Fruit fly (Drosophila melanogaster) whole organism, embryonic: ENCODE results near the gene CG5262.

Source experiments
- Aef1 ChIP-seq: fragments of 200-800 bp; sonication (Bioruptor generic); IDR thresholded peaks from 3 replicates; pipeline ENCODE4 v1.3.6; 2022; ENCODE audit warnings: missing biosample characterization, missing genetic modification characterization
- Blimp-1 ChIP-seq: fragments of 200-800 bp; sonication (Bioruptor generic); optimal IDR thresholded peaks from 3 replicates; lab custom pipeline; 2018; ENCODE audit warnings: missing biosample characterization, missing genetic modification characterization, mild to moderate bottlenecking, moderate library complexity, missing genetic modification reagents
- Bteb2 ChIP-seq: fragments of 200-800 bp; sonication (Bioruptor generic); optimal IDR thresholded peaks from 2 replicates; lab custom pipeline; 2016; ENCODE audit warnings: missing biosample characterization, missing genetic modification characterization
- CG10274 ChIP-seq: fragments of 200-800 bp; sonication (Bioruptor generic); optimal IDR thresholded peaks from 3 replicates; lab custom pipeline; 2017; ENCODE audit warnings: missing biosample characterization, mild to moderate bottlenecking, missing genetic modification characterization
- CG11560 ChIP-seq: fragments of 200-800 bp; sonication (Bioruptor generic); IDR thresholded peaks from 3 replicates; pipeline ENCODE4 v1.3.6; 2022; ENCODE audit warnings: missing biosample characterization, missing genetic modification characterization
- CG12104 ChIP-seq: fragments of 200-800 bp; sonication (Bioruptor generic); optimal IDR thresholded peaks from 3 replicates; lab custom pipeline; 2016; ENCODE audit warnings: missing biosample characterization, missing genetic modification characterization
- CG12659 ChIP-seq: fragments of 200-800 bp; sonication (Bioruptor generic); optimal IDR thresholded peaks from 3 replicates; lab custom pipeline; 2017; ENCODE audit warnings: mild to moderate bottlenecking, missing biosample characterization, missing genetic modification reagents, missing genetic modification characterization
- CG13296 ChIP-seq: fragments of 200-800 bp; sonication (Bioruptor generic); optimal IDR thresholded peaks from 3 replicates; lab custom pipeline; 2018; ENCODE audit warnings: missing biosample characterization, mild to moderate bottlenecking, missing genetic modification characterization
- CG14050 ChIP-seq: fragments of 200-800 bp; sonication (Bioruptor generic); IDR thresholded peaks from 3 replicates; pipeline ENCODE4 v1.3.6; 2022; ENCODE audit warnings: missing biosample characterization, missing genetic modification characterization
- CG15269 ChIP-seq: fragments of 200-800 bp; sonication (Bioruptor generic); optimal IDR thresholded peaks from 2 replicates; lab custom pipeline; 2018; ENCODE audit warnings: missing biosample characterization, mild to moderate bottlenecking, missing genetic modification characterization, moderate library complexity
- CG15601 ChIP-seq: fragments of 200-800 bp; sonication (Bioruptor generic); optimal IDR thresholded peaks from 3 replicates; lab custom pipeline; 2019; ENCODE audit warnings: missing biosample characterization, mild to moderate bottlenecking, missing genetic modification characterization, moderate library complexity
- CG15696 ChIP-seq: fragments of 200-800 bp; sonication (Bioruptor generic); optimal IDR thresholded peaks from 2 replicates; lab custom pipeline; 2019; ENCODE audit warnings: missing biosample characterization, mild to moderate bottlenecking, missing genetic modification characterization, moderate library complexity
- CG16815 ChIP-seq: fragments of 200-800 bp; sonication (Bioruptor generic); optimal IDR thresholded peaks from 3 replicates; lab custom pipeline; 2017; ENCODE audit warnings: missing biosample characterization, mild to moderate bottlenecking, missing genetic modification characterization
- CG18599 ChIP-seq: fragments of 200-800 bp; sonication (Bioruptor generic); optimal IDR thresholded peaks from 3 replicates; lab custom pipeline; 2017; ENCODE audit warnings: missing biosample characterization, missing genetic modification characterization, mild to moderate bottlenecking, moderate library complexity, missing genetic modification reagents
- CG18764 ChIP-seq: fragments of 200-800 bp; sonication (Bioruptor generic); optimal IDR thresholded peaks from 3 replicates; lab custom pipeline; 2016; ENCODE audit warnings: missing biosample characterization, missing genetic modification characterization
- CG2199 ChIP-seq: fragments of 200-800 bp; sonication (Bioruptor generic); IDR thresholded peaks from 3 replicates; pipeline ENCODE4 v1.3.6; 2022; ENCODE audit warnings: missing biosample characterization, missing genetic modification characterization
- CG2678 ChIP-seq: fragments of 200-800 bp; sonication (Bioruptor generic); optimal IDR thresholded peaks from 3 replicates; lab custom pipeline; 2019; ENCODE audit warnings: missing biosample characterization, mild to moderate bottlenecking, missing genetic modification characterization, moderate library complexity
- CG30020 ChIP-seq: fragments of 200-800 bp; optimal IDR thresholded peaks from 2 replicates; lab custom pipeline; 2019; ENCODE audit warnings: missing biosample characterization, mild to moderate bottlenecking, missing genetic modification characterization, moderate library complexity
- CG33213 ChIP-seq: fragments of 200-800 bp; sonication (Bioruptor generic); optimal IDR thresholded peaks from 3 replicates; lab custom pipeline; 2016; ENCODE audit warnings: missing biosample characterization, missing genetic modification characterization
- CG3995 ChIP-seq: fragments of 200-800 bp; sonication (Bioruptor generic); optimal IDR thresholded peaks from 3 replicates; lab custom pipeline; 2016; ENCODE audit warnings: missing biosample characterization, missing genetic modification characterization
- CG4424 ChIP-seq: fragments of 200-800 bp; sonication (Bioruptor generic); optimal IDR thresholded peaks from 3 replicates; lab custom pipeline; 2016; ENCODE audit warnings: missing biosample characterization, missing genetic modification characterization
- CG6689 ChIP-seq: fragments of 200-800 bp; sonication (Bioruptor generic); IDR thresholded peaks from 2 replicates; pipeline ENCODE4 v1.3.6; 2022; ENCODE audit warnings: missing biosample characterization, missing genetic modification characterization
- CG7372 ChIP-seq: fragments of 200-800 bp; sonication (Bioruptor generic); IDR thresholded peaks from 2 replicates; pipeline ENCODE4 v1.3.6; 2022; ENCODE audit warnings: missing biosample characterization, missing genetic modification characterization
- CG8290 ChIP-seq, 3 experiments: fragments of 200-800 bp; sonication (Bioruptor generic); optimal IDR thresholded peaks; 2 replicates each; lab custom pipeline; 2016 to 2019; ENCODE audit warnings: missing biosample characterization in 3 of 3, missing genetic modification characterization in 3 of 3, mild to moderate bottlenecking in 2 of 3, moderate library complexity in 1 of 3
- CG8924 ChIP-seq: fragments of 200-800 bp; optimal IDR thresholded peaks from 3 replicates; lab custom pipeline; 2019; ENCODE audit warnings: missing biosample characterization, mild to moderate bottlenecking, missing genetic modification characterization, moderate library complexity
- CTCF ChIP-seq: fragments of 200-800 bp; sonication (Bioruptor generic); optimal IDR thresholded peaks from 2 replicates; lab custom pipeline; 2017; ENCODE audit warnings: missing biosample characterization, mild to moderate bottlenecking, missing genetic modification characterization, moderate library complexity
- Deaf1 ChIP-seq: fragments of 200-800 bp; optimal IDR thresholded peaks from 3 replicates; lab custom pipeline; 2019; ENCODE audit warnings: missing biosample characterization, mild to moderate bottlenecking, missing genetic modification characterization, moderate library complexity
- Ets97D ChIP-seq: fragments of 200-800 bp; sonication (Bioruptor generic); optimal IDR thresholded peaks from 3 replicates; lab custom pipeline; 2016; ENCODE audit warnings: missing biosample characterization, missing genetic modification characterization
- Gsc ChIP-seq: fragments of 200-800 bp; sonication (Bioruptor generic); IDR thresholded peaks from 2 replicates; pipeline ENCODE4 v1.3.6; 2022; ENCODE audit warnings: missing biosample characterization, missing genetic modification characterization
- MESR4 ChIP-seq: fragments of 200-800 bp; sonication (Bioruptor generic); optimal IDR thresholded peaks from 2 replicates; lab custom pipeline; 2018; ENCODE audit warnings: missing biosample characterization, mild to moderate bottlenecking, missing genetic modification characterization, moderate library complexity
- Oli ChIP-seq: fragments of 200-800 bp; sonication (Bioruptor generic); optimal IDR thresholded peaks from 2 replicates; lab custom pipeline; 2018; ENCODE audit warnings: missing biosample characterization, mild to moderate bottlenecking, missing genetic modification characterization, moderate library complexity
- PHDP ChIP-seq: fragments of 200-800 bp; sonication (Bioruptor generic); optimal IDR thresholded peaks from 3 replicates; lab custom pipeline; 2018; ENCODE audit warnings: missing biosample characterization, mild to moderate bottlenecking, missing genetic modification characterization, moderate library complexity
- Pdp1 ChIP-seq, 2 experiments: fragments of 200-800 bp; sonication (Bioruptor generic); optimal IDR thresholded peaks; 3 replicates each; lab custom pipeline; 2016; ENCODE audit warnings: missing biosample characterization in 2 of 2, missing genetic modification characterization in 2 of 2, mild to moderate bottlenecking in 1 of 2, moderate library complexity in 1 of 2
- cato ChIP-seq: fragments of 200-800 bp; sonication (Bioruptor generic); optimal IDR thresholded peaks from 2 replicates; lab custom pipeline; 2016; ENCODE audit warnings: missing biosample characterization, missing genetic modification characterization, borderline replicate concordance
- chinmo ChIP-seq: fragments of 200-800 bp; sonication (Bioruptor generic); IDR thresholded peaks from 4 replicates; pipeline ENCODE4 v1.3.6; 2022; ENCODE audit warnings: missing biosample characterization, missing genetic modification characterization; ENCODE audit not compliant: partially characterized antibody
- ci ChIP-seq: fragments of 200-800 bp; sonication (Bioruptor generic); IDR thresholded peaks from 3 replicates; pipeline ENCODE4 v1.3.6; 2022; ENCODE audit warnings: missing biosample characterization, missing genetic modification characterization
- dm ChIP-seq: fragments of 200-800 bp; sonication (Bioruptor generic); optimal IDR thresholded peaks from 3 replicates; lab custom pipeline; 2016; ENCODE audit warnings: missing biosample characterization, missing genetic modification characterization
- eve ChIP-seq, 2 experiments: fragments of >200 bp; optimal IDR thresholded peaks; 2 replicates each; lab custom pipeline; 2017; ENCODE audit warnings: missing biosample characterization in 2 of 2, missing genetic modification characterization in 2 of 2
- fru ChIP-seq: fragments of >200 bp; optimal IDR thresholded peaks from 2 replicates; lab custom pipeline; 2017
- grau ChIP-seq: fragments of 200-800 bp; optimal IDR thresholded peaks from 3 replicates; lab custom pipeline; 2019; ENCODE audit warnings: missing biosample characterization, mild to moderate bottlenecking, missing genetic modification characterization, moderate library complexity
- insv ChIP-seq, 2 experiments: fragments of 200-800 bp; sonication (Bioruptor generic); optimal IDR thresholded peaks; 3 replicates each; lab custom pipeline; 2016 to 2018; ENCODE audit warnings: missing biosample characterization in 2 of 2, missing genetic modification characterization in 2 of 2
- lab ChIP-seq: fragments of 200-800 bp; sonication (Bioruptor generic); optimal IDR thresholded peaks from 3 replicates; lab custom pipeline; 2017; ENCODE audit warnings: missing biosample characterization, missing genetic modification characterization, mild to moderate bottlenecking, moderate library complexity, missing genetic modification reagents
- nerfin-2 ChIP-seq: fragments of 200-800 bp; sonication (Bioruptor generic); IDR thresholded peaks from 2 replicates; pipeline ENCODE4 v1.3.6; 2022; ENCODE audit warnings: missing biosample characterization, missing genetic modification characterization; ENCODE audit not compliant: partially characterized antibody
- otp ChIP-seq: fragments of 200-800 bp; sonication (Bioruptor generic); IDR thresholded peaks from 3 replicates; pipeline ENCODE4, ENCODE4 v1.3.6; 2022; ENCODE audit warnings: missing biosample characterization, missing genetic modification characterization
- phol ChIP-seq: fragments of 200-800 bp; sonication (Bioruptor generic); optimal IDR thresholded peaks from 3 replicates; lab custom pipeline; 2018; ENCODE audit warnings: missing biosample characterization, mild to moderate bottlenecking, missing genetic modification characterization, moderate library complexity
- pros ChIP-seq: fragments of 200-800 bp; sonication (Bioruptor generic); optimal IDR thresholded peaks from 3 replicates; lab custom pipeline; 2019; ENCODE audit warnings: missing biosample characterization, mild to moderate bottlenecking, missing genetic modification characterization, moderate library complexity
- slou ChIP-seq: fragments of 200-800 bp; sonication (Bioruptor generic); optimal IDR thresholded peaks from 3 replicates; lab custom pipeline; 2016; ENCODE audit warnings: missing biosample characterization, missing genetic modification characterization
- tap ChIP-seq: fragments of 200-800 bp; optimal IDR thresholded peaks from 3 replicates; lab custom pipeline; 2019; ENCODE audit warnings: missing biosample characterization, mild to moderate bottlenecking, missing genetic modification characterization, moderate library complexity
- twi ChIP-seq: fragments of 200-800 bp; optimal IDR thresholded peaks from 2 replicates; lab custom pipeline; 2019; ENCODE audit warnings: missing biosample characterization, mild to moderate bottlenecking, missing genetic modification characterization, moderate library complexity
- zen ChIP-seq: fragments of 200-800 bp; sonication (Bioruptor generic); optimal IDR thresholded peaks from 3 replicates; lab custom pipeline; 2018; ENCODE audit warnings: missing biosample characterization, mild to moderate bottlenecking, missing genetic modification characterization, moderate library complexity

The CG5262 gene

DNA sequence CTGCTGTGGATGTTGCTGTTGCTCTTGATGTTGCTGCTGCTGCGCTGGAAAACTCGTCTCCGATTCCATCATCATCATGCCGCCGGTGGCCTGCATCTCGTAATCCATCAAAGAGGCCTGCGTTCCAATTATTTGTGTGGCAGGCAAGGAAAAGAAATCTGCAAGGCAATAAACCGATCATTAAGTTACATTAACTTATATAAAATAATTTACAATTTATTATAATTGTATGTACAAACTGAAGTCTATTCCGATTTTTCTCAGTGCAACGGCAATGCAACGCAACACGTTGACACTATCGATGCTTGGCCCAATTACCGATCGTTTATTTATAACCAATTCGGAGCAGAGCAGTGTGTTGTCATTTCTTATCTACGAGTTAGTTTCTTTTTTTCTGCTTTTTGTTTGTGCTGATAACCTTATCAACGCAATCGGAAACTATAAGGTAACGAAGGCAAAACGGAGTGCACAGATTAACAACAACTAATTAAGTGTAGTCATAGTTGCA is 40.8 kb upstream of the CG5262 start (continued):
- TF ChIP-seq slou (GFP tag; lab: Kevin White, UChicago), result no peak
- TF ChIP-seq phol (tag; lab: Kevin White, UChicago), result peak; percentile 63
- no peak for TF ChIP-seq MESR4 (GFP tag; lab: Kevin White, UChicago)
- no peak for TF ChIP-seq Gsc (GFP tag; lab: Robert Waterston, UW)
- TF ChIP-seq CG16815, result no peak
- TF ChIP-seq CG15601 (tag; lab: Kevin White, UChicago), result no peak
- peak; percentile 17 for TF ChIP-seq CG18764 (GFP tag; lab: Kevin White, UChicago)
- no peak for TF ChIP-seq fru
- peak in 1 of 2 experiments; percentile 46 for TF ChIP-seq Pdp1 (GFP tag; optimal IDR thresholded peaks at IDR 0.05; lab: Kevin White, UChicago)
- no peak for TF ChIP-seq otp (GFP tag; lab: Robert Waterston, UW)
- TF ChIP-seq lab, result peak; percentile 76
- peak; percentile 19 for TF ChIP-seq CG4424 (GFP tag; lab: Kevin White, UChicago)
- TF ChIP-seq grau (tag; lab: Kevin White, UChicago), result peak; percentile 16
- TF ChIP-seq cato, result no peak
- TF ChIP-seq CG8290 (GFP tag; optimal IDR thresholded peaks at IDR 0.05; lab: Kevin White, UChicago), result no peak
- peak in 1 of 2 experiments; percentile 34 for TF ChIP-seq CG8290 (tag; optimal IDR thresholded peaks at IDR 0.05; lab: Kevin White, UChicago)
- peak; percentile 49 for TF ChIP-seq CG12104 (GFP tag; lab: Kevin White, UChicago)
- TF ChIP-seq CG7372 (GFP tag; lab: Robert Waterston, UW), result peak; percentile 7; the same call in 1 of the 2 replicates
- peak; percentile 31 for TF ChIP-seq CG10274
- TF ChIP-seq CG3995 (GFP tag; lab: Kevin White, UChicago), result no peak
- TF ChIP-seq eve (GFP tag; optimal IDR thresholded peaks at IDR 0.05; lab: Kevin White, UChicago), result peak in 1 of 2 experiments; percentile 54
- no peak for TF ChIP-seq Bteb2
- peak; percentile 41 for TF ChIP-seq CG18599
- TF ChIP-seq zen (tag; lab: Kevin White, UChicago), result no peak
- no peak for TF ChIP-seq twi (tag; lab: Kevin White, UChicago)
- TF ChIP-seq CG2678 (tag; lab: Kevin White, UChicago), result peak; percentile 38
- TF ChIP-seq CG11560, result no peak
- no peak for TF ChIP-seq Ets97D
- TF ChIP-seq CG8924 (tag; lab: Kevin White, UChicago), result peak; percentile 60
- TF ChIP-seq tap, result peak; percentile 68
- TF ChIP-seq nerfin-2 (GFP tag; lab: Robert Waterston, UW), result no peak

DNA sequence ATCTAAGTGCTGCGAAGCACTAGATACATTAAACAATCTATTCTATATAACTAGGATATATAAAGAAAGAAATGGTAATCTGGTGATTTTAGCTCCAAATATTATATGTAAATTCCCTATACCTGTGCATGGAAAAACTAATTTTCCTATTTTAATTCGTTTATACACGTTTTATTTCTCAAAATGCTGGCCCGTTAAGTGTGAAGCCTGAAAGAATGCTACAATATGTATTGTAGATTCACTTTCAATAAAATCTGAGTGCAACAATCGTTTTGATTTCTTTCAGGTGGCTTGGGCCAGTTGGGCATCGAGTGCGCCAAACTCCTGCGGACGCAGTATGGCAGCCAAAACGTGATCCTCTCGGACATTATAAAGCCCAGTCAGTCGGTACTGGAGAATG is 37.2 kb upstream of the CG5262 start:
- no peak for TF ChIP-seq ci
- peak; percentile 3 for TF ChIP-seq CTCF (GFP tag; lab: Kevin White, UChicago)
- TF ChIP-seq CG33213 (GFP tag; lab: Kevin White, UChicago), result no peak
- TF ChIP-seq CG15269 (tag; lab: Kevin White, UChicago), result no peak
- TF ChIP-seq CG14050 (GFP tag; lab: Robert Waterston, UW), result no peak
- no peak for TF ChIP-seq insv (GFP tag; optimal IDR thresholded peaks at IDR 0.05; lab: Kevin White, UChicago)
- TF ChIP-seq chinmo (GFP tag; lab: Robert Waterston, UW), result no peak
- no peak for TF ChIP-seq Deaf1 (tag; lab: Kevin White, UChicago)
- TF ChIP-seq CG13296 (GFP tag; lab: Kevin White, UChicago), result no peak
- peak; percentile 72 for TF ChIP-seq CG15601 (tag; lab: Kevin White, UChicago)
- TF ChIP-seq CG2199, result 0 out of 3 replicates have a peak, but pooled peaks have one; percentile 53
- TF ChIP-seq CG30020 (tag; lab: Kevin White, UChicago), result no peak
- TF ChIP-seq Blimp-1 (GFP tag; lab: Kevin White, UChicago), result peak; percentile 51
- TF ChIP-seq dm, result no peak
- TF ChIP-seq CG12659 (GFP tag; lab: Kevin White, UChicago), result no peak
- TF ChIP-seq CG15696 (tag; lab: Kevin White, UChicago), result no peak
- TF ChIP-seq phol (tag; lab: Kevin White, UChicago), result no peak
- no peak for TF ChIP-seq Aef1 (GFP tag; lab: Robert Waterston, UW)
- TF ChIP-seq CG6689, result no peak
- TF ChIP-seq PHDP (tag; lab: Kevin White, UChicago), result no peak
- TF ChIP-seq Oli (tag; lab: Kevin White, UChicago), result no peak
- TF ChIP-seq pros (GFP tag; lab: Kevin White, UChicago), result no peak
